Fruit fly (Drosophila melanogaster) Kc167 (cell line): Measurements from ENCODE around the gene Cyp4g1.

Experiments used
- Myc ChIP-seq: fragments of >200 bp; optimal IDR thresholded peaks from 2 replicates; lab custom pipeline; 2017; ENCODE audit warnings: missing external identifiers
- Sin3A ChIP-seq: fragments of >200 bp; optimal IDR thresholded peaks from 2 replicates; lab custom pipeline; 2018; ENCODE audit warnings: missing external identifiers
- h ChIP-seq: fragments of >200 bp; optimal IDR thresholded peaks from 3 replicates; lab custom pipeline; 2018; ENCODE audit warnings: missing external identifiers
- insv ChIP-seq: fragments of >200 bp; optimal IDR thresholded peaks from 3 replicates; lab custom pipeline; 2018; ENCODE audit warnings: missing external identifiers
- psq ChIP-seq: fragments of >200 bp; optimal IDR thresholded peaks from 2 replicates; lab custom pipeline; 2017; ENCODE audit warnings: missing external identifiers
- ttk ChIP-seq: sonication (Bioruptor generic); optimal IDR thresholded peaks from 2 replicates; lab custom pipeline; 2017; ENCODE audit warnings: missing external identifiers

Gene Cyp4g1

DNA sequence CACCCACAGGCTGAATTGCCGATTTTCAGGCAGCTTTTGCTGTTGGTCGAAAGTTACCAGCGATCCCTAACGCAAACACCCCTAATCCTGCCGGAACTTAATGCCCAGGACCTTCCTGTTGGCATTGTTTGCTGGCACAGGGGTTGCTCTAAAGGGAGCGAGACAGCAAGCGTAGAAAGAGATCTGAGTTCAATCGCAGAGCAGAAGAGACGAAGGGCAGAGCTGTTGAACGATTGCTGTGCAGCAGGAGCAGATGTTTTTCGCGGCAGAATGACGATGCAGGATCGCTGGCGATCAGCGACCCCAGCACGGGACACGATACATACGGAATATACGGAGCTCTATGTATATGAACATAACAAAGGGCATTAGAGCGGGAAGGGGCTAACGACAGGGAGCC is 12.2 kb downstream of the Cyp4g1 start:
- TF ChIP-seq ttk = no peak
- no peak for TF ChIP-seq Sin3A (lab: Kevin White, UChicago)
- no peak for TF ChIP-seq insv
- TF ChIP-seq h (lab: Kevin White, UChicago) = no peak
- no peak for TF ChIP-seq psq (lab: Kevin White, UChicago)
- no peak for TF ChIP-seq Myc (lab: Kevin White, UChicago)

DNA sequence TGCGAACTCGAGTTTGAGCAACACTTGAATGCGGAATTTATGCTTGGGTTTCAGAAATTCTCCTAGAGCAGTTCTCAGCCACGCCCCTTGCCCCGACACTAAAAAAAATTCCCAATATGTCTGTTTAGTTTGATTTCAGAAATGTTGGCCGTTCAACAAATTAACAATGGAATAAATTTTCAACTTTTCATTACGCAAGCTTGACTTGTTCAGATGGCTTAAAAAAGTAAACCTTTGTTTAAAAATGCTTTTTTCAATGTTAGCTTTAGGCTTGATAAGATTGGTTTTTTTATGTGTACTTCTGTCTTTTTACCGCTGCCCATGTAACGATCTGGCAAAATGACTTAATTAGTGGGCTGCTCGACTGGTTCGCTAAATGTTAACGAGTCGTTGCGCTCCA is 16.4 kb downstream of the Cyp4g1 start:
- TF ChIP-seq Myc (lab: Kevin White, UChicago) (no peak), ttk (no peak)

DNA sequence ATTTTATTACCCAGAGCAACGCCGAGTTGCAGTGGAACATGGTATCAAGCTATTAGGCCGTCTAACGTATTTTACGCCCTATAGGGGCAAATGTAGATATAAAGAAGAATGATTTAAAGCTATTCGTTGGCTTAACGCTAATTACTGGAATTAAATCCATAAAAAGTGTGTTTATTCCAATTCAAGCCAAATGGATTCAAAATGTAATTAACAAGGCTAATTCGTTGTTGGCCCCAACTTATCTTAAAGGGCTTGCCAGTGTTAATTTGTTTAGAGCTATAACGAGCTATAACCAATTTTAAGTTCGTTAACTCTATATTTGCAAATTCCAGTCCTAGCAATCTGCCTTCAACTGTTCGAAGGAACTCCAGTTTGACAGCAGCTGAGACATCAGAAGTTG is 20.2 kb downstream of the Cyp4g1 start:
- TF ChIP-seq ttk (no peak), Sin3A (lab: Kevin White, UChicago) (no peak), insv (no peak), h (lab: Kevin White, UChicago) (no peak), Myc (lab: Kevin White, UChicago) (no peak), psq (lab: Kevin White, UChicago) (no peak)

DNA sequence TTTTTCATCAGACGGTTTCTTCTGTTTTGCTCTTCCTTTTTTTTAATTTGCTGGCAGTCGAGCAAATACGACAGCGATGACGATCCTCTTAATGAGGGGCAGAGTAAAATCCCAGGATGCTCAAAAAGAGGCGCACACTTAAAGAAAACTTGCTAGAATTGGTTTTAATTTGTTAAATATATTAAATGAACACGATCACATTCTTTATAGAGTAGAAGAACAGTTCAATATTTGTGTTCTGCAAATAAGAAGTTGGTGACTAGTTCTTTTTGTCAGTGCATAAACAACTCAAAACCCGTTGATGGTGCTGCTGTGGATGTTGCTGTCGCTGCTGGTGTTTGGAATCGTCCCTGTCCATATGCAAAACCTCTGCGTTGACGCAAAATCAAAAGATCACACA is 20.9 kb downstream of the Cyp4g1 start:
- TF ChIP-seq h (lab: Kevin White, UChicago) = no peak

DNA sequence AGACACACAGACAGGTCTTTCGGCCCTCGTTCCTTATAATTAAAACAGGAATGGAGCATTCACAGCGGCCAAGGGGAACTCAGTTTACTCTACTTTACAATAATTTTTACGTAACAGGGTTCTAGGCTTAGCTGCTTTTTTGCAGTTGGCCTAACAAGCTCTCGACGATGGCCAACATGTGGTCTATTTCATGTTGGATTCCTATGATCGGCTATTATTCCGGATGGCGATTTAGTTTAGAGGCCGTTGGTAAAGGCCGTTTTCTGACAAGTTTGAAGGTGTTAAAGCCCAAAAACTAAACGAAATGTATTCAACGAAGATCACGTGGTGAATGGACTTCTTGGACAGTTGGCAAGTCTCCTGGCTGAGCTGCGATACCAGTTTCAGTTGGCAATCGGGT is 23.1 kb downstream of the Cyp4g1 start:
- no peak for TF ChIP-seq Sin3A (lab: Kevin White, UChicago)

DNA sequence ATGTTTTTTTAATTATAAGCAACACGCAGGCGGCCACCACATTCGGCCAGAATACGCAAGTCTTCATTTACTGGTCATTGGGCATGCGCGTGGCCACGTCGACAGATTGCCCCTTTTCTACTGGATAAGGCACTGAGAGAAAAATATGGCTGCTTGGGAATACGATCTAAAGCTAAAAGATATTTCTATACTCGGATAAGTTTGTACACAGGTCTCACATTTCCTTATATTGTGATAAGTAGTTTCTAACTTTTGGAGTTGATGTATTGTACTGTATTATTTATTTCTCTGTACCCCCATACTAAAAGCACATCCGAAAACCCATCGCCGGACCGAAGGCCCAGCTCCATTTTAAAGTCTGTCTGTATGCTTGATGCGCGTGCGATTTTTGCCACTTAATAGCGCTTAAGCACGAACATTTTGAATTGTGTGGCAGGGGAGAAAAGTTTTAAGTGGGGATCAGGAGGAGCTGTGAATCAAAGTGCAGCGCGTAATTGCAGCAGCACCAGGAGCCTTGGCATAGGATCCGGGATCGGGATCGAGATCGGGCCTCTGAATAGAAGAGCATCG is 25.1 kb downstream of the Cyp4g1 start:
- TF ChIP-seq Sin3A (lab: Kevin White, UChicago) (no peak), ttk (no peak), h (lab: Kevin White, UChicago) (no peak), insv (no peak), Myc (lab: Kevin White, UChicago) (no peak), psq (lab: Kevin White, UChicago) (no peak)

DNA sequence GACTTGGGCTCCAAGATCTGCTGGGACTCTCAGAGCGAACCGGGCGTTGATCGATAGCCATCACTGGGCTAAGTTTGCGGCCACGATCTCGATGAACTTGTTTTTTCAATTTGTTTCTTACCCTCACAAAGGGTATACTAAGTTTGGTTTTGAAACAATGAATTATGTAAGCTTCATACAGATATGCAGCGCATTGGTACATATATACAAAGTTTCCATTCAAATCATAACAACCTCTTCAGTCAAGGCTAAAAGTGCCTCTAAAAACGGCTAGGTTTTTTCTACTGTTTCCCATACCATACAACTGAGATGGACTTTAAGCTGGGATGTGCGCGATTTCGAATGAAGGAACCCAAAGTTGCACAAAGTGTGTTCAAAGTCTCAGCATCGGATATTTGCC is 27.8 kb downstream of the Cyp4g1 start:
- TF ChIP-seq Myc (lab: Kevin White, UChicago) (no peak), insv (no peak)

DNA sequence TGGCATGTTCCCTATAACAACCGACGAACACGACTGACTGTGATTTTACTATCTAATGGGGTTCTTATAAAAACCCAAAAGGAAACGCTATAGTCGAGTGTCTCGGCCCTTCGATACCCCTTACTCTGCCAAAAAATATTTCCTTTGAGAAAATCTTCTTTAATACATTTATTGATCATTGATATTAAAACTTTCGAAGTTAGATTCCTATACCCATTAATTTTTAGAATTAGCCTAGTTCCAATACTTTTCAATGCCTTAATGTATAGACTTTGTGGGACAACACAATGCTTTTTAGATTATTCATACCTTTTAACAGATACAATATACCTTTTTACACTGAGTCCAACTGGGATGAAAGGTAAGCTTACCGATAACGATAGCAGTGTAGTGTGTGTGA is 31.7 kb downstream of the Cyp4g1 start, which contains the start of gene Pgcl:
Pgcl (minus strand) TSS at position 45 of the 400 bp plus-strand sequence.
- TF ChIP-seq psq (lab: Kevin White, UChicago) = no peak
- TF ChIP-seq h (lab: Kevin White, UChicago) = no peak
- TF ChIP-seq Sin3A (lab: Kevin White, UChicago) = no peak
- TF ChIP-seq Myc (lab: Kevin White, UChicago) = no peak
- no peak for TF ChIP-seq insv
- TF ChIP-seq ttk = no peak

DNA sequence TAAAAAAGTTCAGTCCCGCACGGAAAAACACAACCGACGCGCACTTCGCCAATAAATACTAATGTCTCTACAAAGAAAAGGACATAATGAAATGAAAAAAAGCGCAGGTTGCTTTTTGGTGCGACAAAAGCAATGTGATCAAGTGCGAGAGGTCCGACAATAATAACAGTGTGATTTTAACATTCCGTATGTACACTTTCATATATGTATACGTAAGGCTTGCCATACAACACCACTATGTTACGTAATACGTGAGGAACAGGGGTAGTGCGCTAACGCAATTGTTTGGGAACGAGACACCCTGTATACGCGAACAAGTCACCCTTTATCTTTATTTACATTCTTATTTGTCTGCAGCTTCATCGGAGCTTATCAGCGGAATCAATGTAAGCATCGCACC is 40.9 kb downstream of the Cyp4g1 start:
- TF ChIP-seq insv (no peak), psq (lab: Kevin White, UChicago) (no peak), Sin3A (lab: Kevin White, UChicago) (no peak), h (lab: Kevin White, UChicago) (no peak), ttk (no peak), Myc (lab: Kevin White, UChicago) (no peak)

DNA sequence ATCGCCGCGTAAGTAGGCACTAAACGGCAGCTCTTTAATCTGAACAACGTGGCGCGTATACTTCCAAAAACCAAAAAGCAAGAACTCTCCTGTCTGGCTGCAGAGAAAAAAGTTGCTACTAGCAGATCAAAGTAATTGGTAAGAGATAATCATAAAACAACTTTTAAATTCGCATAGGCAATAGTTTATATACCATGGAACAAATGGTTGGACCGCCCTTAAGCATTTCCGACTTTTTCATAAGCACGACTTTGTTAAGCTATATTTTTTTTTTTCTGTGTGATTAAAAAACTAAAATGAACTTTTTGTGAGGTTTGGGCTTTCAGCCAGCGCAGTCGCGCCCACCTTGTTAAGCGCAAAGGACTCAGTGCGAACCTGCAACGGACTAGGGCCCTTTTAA is 43.6 kb downstream of the Cyp4g1 start:
- no peak for TF ChIP-seq h (lab: Kevin White, UChicago)
- TF ChIP-seq Sin3A (lab: Kevin White, UChicago) = no peak
- TF ChIP-seq psq (lab: Kevin White, UChicago) = no peak
- TF ChIP-seq ttk = no peak
- no peak for TF ChIP-seq insv
- no peak for TF ChIP-seq Myc (lab: Kevin White, UChicago)

DNA sequence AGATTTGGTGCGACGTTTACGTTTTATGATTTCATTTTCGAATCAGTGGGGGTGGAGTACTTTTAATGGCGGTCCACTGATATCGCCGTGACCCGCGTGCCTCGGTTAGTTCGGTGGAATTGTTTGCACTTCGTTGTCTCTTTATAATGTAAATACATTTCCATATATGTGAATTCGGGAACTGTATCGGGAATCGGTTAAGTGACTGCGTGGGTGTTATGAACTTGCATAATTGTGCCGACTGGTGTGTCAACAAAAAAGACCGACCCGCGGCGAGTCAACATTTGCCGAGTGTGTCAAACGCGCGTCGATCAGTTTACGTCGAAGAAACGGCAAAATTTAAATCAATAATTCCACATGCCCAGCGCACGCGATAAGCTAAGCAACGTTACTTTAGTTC is 45.8 kb downstream of the Cyp4g1 start:
- no peak for TF ChIP-seq Sin3A (lab: Kevin White, UChicago)
- no peak for TF ChIP-seq psq (lab: Kevin White, UChicago)
- TF ChIP-seq ttk = no peak
